Fruit fly (Drosophila melanogaster) whole organism, embryonic: ENCODE measurements around the gene CG32847.

Experiments used
- Asciz ChIP-seq: fragments of 200-800 bp; sonication (Bioruptor generic); optimal IDR thresholded peaks from 2 replicates; lab custom pipeline; 2017; ENCODE audit warnings: missing biosample characterization, mild to moderate bottlenecking, missing genetic modification characterization, missing genetic modification reagents
- Atf6 ChIP-seq: fragments of 200-800 bp; sonication (Bioruptor generic); IDR thresholded peaks from 2 replicates; pipeline ENCODE4 v1.3.6; 2022; ENCODE audit warnings: missing biosample characterization, missing genetic modification characterization
- Awh ChIP-seq: fragments of 200-800 bp; sonication (Bioruptor generic); IDR thresholded peaks from 2 replicates; pipeline ENCODE4, ENCODE4 v1.3.6; 2022; ENCODE audit warnings: missing biosample characterization, missing genetic modification characterization
- Bgb ChIP-seq: fragments of 200-800 bp; sonication (Bioruptor generic); IDR thresholded peaks from 2 replicates; pipeline ENCODE4 v1.3.6; 2022; ENCODE audit warnings: missing biosample characterization, missing genetic modification characterization; ENCODE audit not compliant: partially characterized antibody
- CG10209 ChIP-seq: fragments of 200-800 bp; sonication (Bioruptor generic); optimal IDR thresholded peaks from 3 replicates; lab custom pipeline; 2017; ENCODE audit warnings: missing biosample characterization, mild to moderate bottlenecking, missing genetic modification characterization, missing genetic modification reagents
- CG10267 ChIP-seq: fragments of 200-800 bp; sonication (Bioruptor generic); optimal IDR thresholded peaks from 2 replicates; lab custom pipeline; 2018; ENCODE audit warnings: missing biosample characterization, mild to moderate bottlenecking, missing genetic modification characterization, moderate library complexity
- CG10321 ChIP-seq: fragments of 200-800 bp; sonication (Bioruptor generic); IDR thresholded peaks from 2 replicates; pipeline ENCODE4 v1.3.6; 2022; ENCODE audit warnings: missing biosample characterization, missing genetic modification characterization
- CG10979 ChIP-seq: fragments of 200-800 bp; sonication (Bioruptor generic); optimal IDR thresholded peaks from 2 replicates; lab custom pipeline; 2018; ENCODE audit warnings: missing biosample characterization, mild to moderate bottlenecking, missing genetic modification characterization, moderate library complexity
- CG11696 ChIP-seq: fragments of 200-800 bp; sonication (Bioruptor generic); IDR thresholded peaks from 2 replicates; pipeline ENCODE4 v1.3.6; 2022; ENCODE audit warnings: missing biosample characterization, missing genetic modification characterization
- CG14965 ChIP-seq: fragments of 200-800 bp; sonication (Bioruptor generic); optimal IDR thresholded peaks from 2 replicates; lab custom pipeline; 2016; ENCODE audit warnings: missing biosample characterization, missing genetic modification characterization, borderline replicate concordance
- CG17328 ChIP-seq: fragments of 200-800 bp; sonication (Bioruptor generic); IDR thresholded peaks from 2 replicates; pipeline ENCODE4 v1.3.6; 2022; ENCODE audit warnings: missing biosample characterization, missing genetic modification characterization
- CG17359 ChIP-seq: fragments of 200-800 bp; sonication (Bioruptor generic); optimal IDR thresholded peaks from 3 replicates; lab custom pipeline; 2018; ENCODE audit warnings: missing biosample characterization, mild to moderate bottlenecking, missing genetic modification characterization, moderate library complexity
- CG17612 ChIP-seq: fragments of 200-800 bp; sonication (Bioruptor generic); IDR thresholded peaks from 2 replicates; pipeline ENCODE4 v1.3.6; 2022; ENCODE audit warnings: missing biosample characterization, missing genetic modification characterization
- CG18764 ChIP-seq: fragments of 200-800 bp; sonication (Bioruptor generic); optimal IDR thresholded peaks from 3 replicates; lab custom pipeline; 2016; ENCODE audit warnings: missing biosample characterization, missing genetic modification characterization
- CG32532 ChIP-seq: fragments of 200-800 bp; sonication (Bioruptor generic); IDR thresholded peaks from 2 replicates; pipeline ENCODE4 v1.3.6; 2022; ENCODE audit warnings: missing biosample characterization, missing genetic modification characterization
- CG34376 ChIP-seq: fragments of 200-800 bp; sonication (Bioruptor generic); optimal IDR thresholded peaks from 2 replicates; lab custom pipeline; 2018; ENCODE audit warnings: missing biosample characterization, mild to moderate bottlenecking, missing genetic modification characterization
- CG4328 ChIP-seq: fragments of 200-800 bp; sonication (Bioruptor generic); optimal IDR thresholded peaks from 3 replicates; lab custom pipeline; 2017; ENCODE audit warnings: missing biosample characterization, missing genetic modification reagents, missing genetic modification characterization
- CG4730 ChIP-seq: fragments of 200-800 bp; sonication (Bioruptor generic); IDR thresholded peaks from 2 replicates; pipeline ENCODE4 v1.3.6; 2022; ENCODE audit warnings: missing biosample characterization, missing genetic modification characterization
- CG5245 ChIP-seq: fragments of 200-800 bp; sonication (Bioruptor generic); optimal IDR thresholded peaks from 3 replicates; lab custom pipeline; 2016; ENCODE audit warnings: missing biosample characterization, missing genetic modification characterization
- CG6683 ChIP-seq: fragments of 200-800 bp; sonication (Bioruptor generic); optimal IDR thresholded peaks from 2 replicates; lab custom pipeline; 2017; ENCODE audit warnings: missing biosample characterization, mild to moderate bottlenecking, missing genetic modification characterization, missing genetic modification reagents
- CG8924 ChIP-seq: fragments of 200-800 bp; optimal IDR thresholded peaks from 3 replicates; lab custom pipeline; 2019; ENCODE audit warnings: missing biosample characterization, mild to moderate bottlenecking, missing genetic modification characterization, moderate library complexity
- CG9797 ChIP-seq: fragments of 200-800 bp; sonication (Bioruptor generic); optimal IDR thresholded peaks from 3 replicates; lab custom pipeline; 2018; ENCODE audit warnings: missing biosample characterization, mild to moderate bottlenecking, missing genetic modification characterization
- Fer3 ChIP-seq: fragments of 200-800 bp; sonication (Bioruptor generic); optimal IDR thresholded peaks from 2 replicates; lab custom pipeline; 2018; ENCODE audit warnings: missing biosample characterization, mild to moderate bottlenecking, missing genetic modification characterization, moderate library complexity
- Gsc ChIP-seq: fragments of 200-800 bp; sonication (Bioruptor generic); IDR thresholded peaks from 2 replicates; pipeline ENCODE4 v1.3.6; 2022; ENCODE audit warnings: missing biosample characterization, missing genetic modification characterization
- HLH3B ChIP-seq: fragments of 200-800 bp; sonication (Bioruptor generic); IDR thresholded peaks from 2 replicates; pipeline ENCODE4 v1.3.6; 2022; ENCODE audit warnings: missing biosample characterization, missing genetic modification characterization
- HLH4C ChIP-seq: fragments of 200-800 bp; sonication (Bioruptor generic); IDR thresholded peaks from 3 replicates; pipeline ENCODE4 v1.3.6; 2022; ENCODE audit warnings: missing biosample characterization, missing genetic modification characterization; ENCODE audit not compliant: partially characterized antibody
- MESR4 ChIP-seq: fragments of 200-800 bp; sonication (Bioruptor generic); optimal IDR thresholded peaks from 2 replicates; lab custom pipeline; 2018; ENCODE audit warnings: missing biosample characterization, mild to moderate bottlenecking, missing genetic modification characterization, moderate library complexity
- Ptx1 ChIP-seq: fragments of 200-800 bp; sonication (Bioruptor generic); IDR thresholded peaks from 2 replicates; pipeline ENCODE4 v1.3.6; 2022; ENCODE audit warnings: missing biosample characterization, missing genetic modification characterization
- Ravus ChIP-seq: fragments of 200-800 bp; sonication (Bioruptor generic); IDR thresholded peaks from 2 replicates; pipeline ENCODE4 v1.3.6; 2022; ENCODE audit warnings: missing biosample characterization, missing genetic modification characterization
- Sin3A ChIP-seq: fragments of >200 bp; optimal IDR thresholded peaks from 2 replicates; lab custom pipeline; 2018
- Stat92E ChIP-seq, 3 experiments: fragments of >200 bp in 2 of 3; fragments of 200-800 bp in 1 of 3; sonication (Bioruptor generic) in 1 of 3; optimal IDR thresholded peaks; 2 replicates each; lab custom pipeline; 2017 to 2019; ENCODE audit warnings: missing biosample characterization in 3 of 3, missing genetic modification characterization in 3 of 3, mild to moderate bottlenecking in 1 of 3, moderate library complexity in 1 of 3
- Taf1 ChIP-seq: fragments of 200-800 bp; sonication (Bioruptor generic); IDR thresholded peaks from 2 replicates; pipeline ENCODE4 v1.3.6; 2022; ENCODE audit warnings: missing biosample characterization, missing genetic modification characterization
- Trl ChIP-seq, 3 experiments: fragments of >200 bp in 2 of 3; fragments of 200-800 bp in 1 of 3; sonication (Bioruptor generic) in 1 of 3; optimal IDR thresholded peaks; 2 replicates in 1 of 3; 3 replicates in 2 of 3; lab custom pipeline; 2016 to 2017; ENCODE audit warnings: missing biosample characterization in 1 of 3, missing genetic modification characterization in 1 of 3
- bab2 ChIP-seq: fragments of 200-800 bp; sonication (Bioruptor generic); optimal IDR thresholded peaks from 2 replicates; lab custom pipeline; 2016; ENCODE audit warnings: missing biosample characterization, missing genetic modification characterization
- bowl ChIP-seq: fragments of 200-800 bp; sonication (Bioruptor generic); IDR thresholded peaks from 2 replicates; pipeline ENCODE4 v1.3.6; 2022; ENCODE audit warnings: missing biosample characterization, missing genetic modification characterization
- corto ChIP-seq: fragments of 200-800 bp; sonication (Bioruptor generic); optimal IDR thresholded peaks from 2 replicates; lab custom pipeline; 2016; ENCODE audit warnings: missing biosample characterization, mild to moderate bottlenecking, missing genetic modification characterization, moderate library complexity
- dm ChIP-seq: fragments of 200-800 bp; sonication (Bioruptor generic); optimal IDR thresholded peaks from 3 replicates; lab custom pipeline; 2016; ENCODE audit warnings: missing biosample characterization, missing genetic modification characterization
- dmrt99B ChIP-seq: fragments of 200-800 bp; sonication (Bioruptor generic); optimal IDR thresholded peaks from 2 replicates; lab custom pipeline; 2018; ENCODE audit warnings: missing biosample characterization, mild to moderate bottlenecking, missing genetic modification characterization, moderate library complexity
- ewg ChIP-seq: fragments of 200-800 bp; sonication (Bioruptor generic); optimal IDR thresholded peaks from 3 replicates; lab custom pipeline; 2017; ENCODE audit warnings: mild to moderate bottlenecking, missing biosample characterization, missing genetic modification reagents, missing genetic modification characterization
- fd3F ChIP-seq: fragments of 200-800 bp; sonication (Bioruptor generic); optimal IDR thresholded peaks from 2 replicates; lab custom pipeline; 2018; ENCODE audit warnings: missing biosample characterization, mild to moderate bottlenecking, missing genetic modification characterization, moderate library complexity
- gfzf ChIP-seq: fragments of 200-800 bp; sonication (Bioruptor generic); optimal IDR thresholded peaks from 2 replicates; lab custom pipeline; 2016; ENCODE audit warnings: missing biosample characterization, mild to moderate bottlenecking, missing genetic modification characterization, moderate library complexity
- gro ChIP-seq: fragments of 200-800 bp; sonication (Bioruptor generic); optimal IDR thresholded peaks from 2 replicates; lab custom pipeline; 2016; ENCODE audit warnings: missing biosample characterization, missing genetic modification characterization
- insv ChIP-seq, 2 experiments: fragments of 200-800 bp; sonication (Bioruptor generic); optimal IDR thresholded peaks; 3 replicates each; lab custom pipeline; 2016 to 2018; ENCODE audit warnings: missing biosample characterization in 2 of 2, missing genetic modification characterization in 2 of 2
- mld ChIP-seq: fragments of 200-800 bp; sonication (Bioruptor generic); IDR thresholded peaks from 3 replicates; pipeline ENCODE4 v1.3.6; 2022; ENCODE audit warnings: missing biosample characterization, missing genetic modification characterization; ENCODE audit not compliant: partially characterized antibody
- oc ChIP-seq: fragments of 200-800 bp; sonication (Bioruptor generic); optimal IDR thresholded peaks from 2 replicates; lab custom pipeline; 2018; ENCODE audit warnings: missing biosample characterization, mild to moderate bottlenecking, missing genetic modification characterization, moderate library complexity
- pita ChIP-seq: fragments of 200-800 bp; sonication (Bioruptor generic); optimal IDR thresholded peaks from 2 replicates; lab custom pipeline; 2017; ENCODE audit warnings: missing biosample characterization, mild to moderate bottlenecking, missing genetic modification characterization
- trem ChIP-seq: fragments of 200-800 bp; optimal IDR thresholded peaks from 3 replicates; lab custom pipeline; 2019; ENCODE audit warnings: missing biosample characterization, mild to moderate bottlenecking, missing genetic modification characterization, moderate library complexity
- zen2 ChIP-seq: fragments of 200-800 bp; sonication (Bioruptor generic); IDR thresholded peaks from 3 replicates; pipeline ENCODE4 v1.3.6; 2022; ENCODE audit warnings: missing biosample characterization, missing genetic modification characterization; ENCODE audit not compliant: partially characterized antibody

The CG32847 gene

dm6 chr3L:15158330-15159114, 37.1 kb downstream of the CG32847 start, which contains the start of the genes Msh6 and Prp31 (continued):
- no peak for TF ChIP-seq CG10321 (GFP tag; lab: Robert Waterston, UW)
- TF ChIP-seq Sin3A (lab: Kevin White, UChicago), result no peak
- no peak for TF ChIP-seq Trl (optimal IDR thresholded peaks at IDR 0.05; lab: Kevin White, UChicago)
- TF ChIP-seq Trl (GFP tag; optimal IDR thresholded peaks at IDR 0.05; lab: Kevin White, UChicago), result no peak
- no peak for TF ChIP-seq Stat92E (GFP tag; optimal IDR thresholded peaks at IDR 0.05; lab: Kevin White, UChicago)
- no peak for TF ChIP-seq Gsc (GFP tag; lab: Robert Waterston, UW)
- no peak for TF ChIP-seq dmrt99B (tag; lab: Kevin White, UChicago)
- peak; percentile 59 for TF ChIP-seq CG17359 (tag; lab: Kevin White, UChicago)
- no peak for TF ChIP-seq CG6683
- TF ChIP-seq CG18764 (GFP tag; lab: Kevin White, UChicago), result peak; percentile 57
- TF ChIP-seq CG10209, result peak; percentile 72
- peak; percentile 1 for TF ChIP-seq MESR4
- peak; percentile 75 for TF ChIP-seq bab2 (GFP tag; lab: Kevin White, UChicago)
- peak; percentile 31 for TF ChIP-seq CG9797 (GFP tag; lab: Kevin White, UChicago)
- TF ChIP-seq zen2 (GFP tag; lab: Robert Waterston, UW), result no peak
- peak; percentile 79 for TF ChIP-seq gfzf (GFP tag; lab: Kevin White, UChicago)
- peak; percentile 73 for TF ChIP-seq Fer3 (tag; lab: Kevin White, UChicago)
- TF ChIP-seq CG8924 (tag; lab: Kevin White, UChicago), result peak; percentile 74
- no peak for TF ChIP-seq oc (tag; lab: Kevin White, UChicago)
- TF ChIP-seq bowl, result no peak
- no peak for TF ChIP-seq CG14965 (GFP tag; lab: Kevin White, UChicago)
- TF ChIP-seq Ptx1 (GFP tag; lab: Robert Waterston, UW), result peak; percentile 42; the same call in 1 of the 2 replicates
- TF ChIP-seq CG32532 (GFP tag; lab: Robert Waterston, UW), result peak; percentile 54
- no peak for TF ChIP-seq Asciz
- no peak for TF ChIP-seq Atf6 (GFP tag; lab: Robert Waterston, UW)
- TF ChIP-seq fd3F (GFP tag; lab: Kevin White, UChicago), result peak; percentile 73
- no peak for TF ChIP-seq CG17612 (GFP tag; lab: Robert Waterston, UW)
- peak in 1 of 2 experiments; percentile 23 for TF ChIP-seq insv (GFP tag; optimal IDR thresholded peaks at IDR 0.05; lab: Kevin White, UChicago)
- no peak for TF ChIP-seq CG34376 (GFP tag; lab: Kevin White, UChicago)
- peak; percentile 60; the same call in 1 of the 2 replicates for TF ChIP-seq HLH3B
- TF ChIP-seq CG10979, result peak; percentile 59
- no peak for TF ChIP-seq pita (GFP tag; lab: Kevin White, UChicago)
- peak; percentile 71 for TF ChIP-seq CG10267 (tag; lab: Kevin White, UChicago)
- TF ChIP-seq mld, result no peak
- TF ChIP-seq CG4730, result no peak
- TF ChIP-seq ewg (GFP tag; lab: Kevin White, UChicago), result peak; percentile 51
- no peak for TF ChIP-seq CG5245 (GFP tag; lab: Kevin White, UChicago)
- no peak for TF ChIP-seq gro
- peak; percentile 56 for TF ChIP-seq CG17328 (GFP tag; lab: Robert Waterston, UW)
- peak; percentile 3 for TF ChIP-seq dm (GFP tag; lab: Kevin White, UChicago)
- no peak for TF ChIP-seq Awh (GFP tag; lab: Robert Waterston, UW)
- TF ChIP-seq trem (tag; lab: Kevin White, UChicago), result peak; percentile 53
- TF ChIP-seq Ravus (GFP tag; lab: Robert Waterston, UW), result no peak
- no peak for TF ChIP-seq CG11696
- no peak for TF ChIP-seq Bgb
- TF ChIP-seq HLH4C (GFP tag; lab: Robert Waterston, UW), result no peak
- TF ChIP-seq CG4328, result peak; percentile 42
- TF ChIP-seq corto (GFP tag; lab: Kevin White, UChicago), result no peak
- TF ChIP-seq Taf1 (GFP tag; lab: Robert Waterston, UW), result no peak
